Fruit fly (Drosophila melanogaster) whole organism, pupa: ENCODE results near the gene Nulp1.
A peak's percentile ranks its signal among the peaks of the same experiment; 100 is the strongest.

ENCODE experiments used
- CG10348 ChIP-seq: fragments of 200-800 bp; sonication (Bioruptor generic); IDR thresholded peaks from 2 replicates; pipeline ENCODE4 v1.3.6; 2022; ENCODE audit warnings: missing biosample characterization, missing genetic modification characterization
- CG12605 ChIP-seq: fragments of 200-800 bp; sonication (Bioruptor generic); IDR thresholded peaks from 2 replicates; pipeline ENCODE4 v1.3.6; 2022; ENCODE audit warnings: missing biosample characterization, missing genetic modification characterization
- CG13204 ChIP-seq: fragments of 200-800 bp; sonication (Bioruptor generic); optimal IDR thresholded peaks from 2 replicates; lab custom pipeline; 2018; ENCODE audit warnings: missing biosample characterization, mild to moderate bottlenecking, missing genetic modification characterization, moderate library complexity
- CG14655 ChIP-seq: fragments of 200-800 bp; sonication (Bioruptor generic); optimal IDR thresholded peaks from 3 replicates; lab custom pipeline; 2017; ENCODE audit warnings: mild to moderate bottlenecking, missing biosample characterization, missing genetic modification reagents, missing genetic modification characterization
- CG15710 ChIP-seq: fragments of 200-800 bp; sonication (Bioruptor generic); optimal IDR thresholded peaks from 2 replicates; lab custom pipeline; 2018; ENCODE audit warnings: missing biosample characterization, mild to moderate bottlenecking, missing genetic modification characterization, moderate library complexity
- CG17806 ChIP-seq: fragments of 200-800 bp; sonication (Bioruptor generic); optimal IDR thresholded peaks from 2 replicates; lab custom pipeline; 2018; ENCODE audit warnings: missing biosample characterization, mild to moderate bottlenecking, missing genetic modification characterization, moderate library complexity
- CG32121 ChIP-seq: fragments of 200-800 bp; sonication (Bioruptor generic); IDR thresholded peaks from 2 replicates; pipeline ENCODE4 v1.3.6; 2022; ENCODE audit warnings: missing biosample characterization, missing genetic modification characterization
- CG34367 ChIP-seq: fragments of 200-800 bp; sonication (Bioruptor generic); optimal IDR thresholded peaks from 2 replicates; lab custom pipeline; 2018; ENCODE audit warnings: missing biosample characterization, mild to moderate bottlenecking, missing genetic modification characterization
- CG4496 ChIP-seq: fragments of 200-800 bp; sonication (Bioruptor generic); IDR thresholded peaks from 3 replicates; pipeline ENCODE4 v1.3.6; 2022; ENCODE audit warnings: missing biosample characterization, missing genetic modification characterization
- CG8159 ChIP-seq: fragments of 200-800 bp; sonication (Bioruptor generic); optimal IDR thresholded peaks from 3 replicates; lab custom pipeline; 2018; ENCODE audit warnings: missing biosample characterization, mild to moderate bottlenecking, missing genetic modification characterization, moderate library complexity
- CG8301 ChIP-seq: fragments of 200-800 bp; sonication (Bioruptor generic); optimal IDR thresholded peaks from 2 replicates; lab custom pipeline; 2018; ENCODE audit warnings: missing biosample characterization, mild to moderate bottlenecking, missing genetic modification characterization
- CG9948 ChIP-seq: fragments of 200-800 bp; sonication (Bioruptor generic); optimal IDR thresholded peaks from 2 replicates; lab custom pipeline; 2018; ENCODE audit warnings: missing biosample characterization, mild to moderate bottlenecking, missing genetic modification characterization, moderate library complexity
- D1 ChIP-seq: fragments of 200-800 bp; sonication (Bioruptor generic); optimal IDR thresholded peaks from 2 replicates; lab custom pipeline; 2018; ENCODE audit warnings: missing biosample characterization, mild to moderate bottlenecking, missing genetic modification characterization, moderate library complexity
- EcR ChIP-seq: fragments of 200-800 bp; sonication (Bioruptor generic); optimal IDR thresholded peaks from 3 replicates; lab custom pipeline; 2019; ENCODE audit warnings: missing biosample characterization, missing genetic modification characterization, mild to moderate bottlenecking, moderate library complexity, missing genetic modification reagents
- Ets98B ChIP-seq: fragments of 200-800 bp; sonication (Bioruptor generic); IDR thresholded peaks from 2 replicates; pipeline ENCODE4 v1.3.6; 2022; ENCODE audit warnings: missing biosample characterization, missing genetic modification characterization
- Pif1A ChIP-seq: fragments of 200-800 bp; sonication (Bioruptor generic); optimal IDR thresholded peaks from 3 replicates; lab custom pipeline; 2016; ENCODE audit warnings: missing biosample characterization, missing genetic modification characterization
- Pif1B ChIP-seq: fragments of 200-800 bp; sonication (Bioruptor generic); optimal IDR thresholded peaks from 3 replicates; lab custom pipeline; 2016; ENCODE audit warnings: missing biosample characterization, missing genetic modification characterization
- Snoo ChIP-seq: fragments of 200-800 bp; sonication (Bioruptor generic); optimal IDR thresholded peaks from 3 replicates; lab custom pipeline; 2017; ENCODE audit warnings: missing biosample characterization, mild to moderate bottlenecking, missing genetic modification characterization, inconsistent platforms
- fd96Ca ChIP-seq: fragments of 200-800 bp; sonication (Bioruptor generic); IDR thresholded peaks from 3 replicates; pipeline ENCODE4 v1.3.6; 2022; ENCODE audit warnings: missing biosample characterization, missing genetic modification characterization
- gl ChIP-seq: fragments of 200-800 bp; sonication (Bioruptor generic); optimal IDR thresholded peaks from 2 replicates; lab custom pipeline; 2018; ENCODE audit warnings: missing biosample characterization, mild to moderate bottlenecking, missing genetic modification characterization
- rn ChIP-seq: fragments of 200-800 bp; sonication (Bioruptor generic); IDR thresholded peaks from 2 replicates; pipeline ENCODE4 v1.3.6; 2022; ENCODE audit warnings: missing biosample characterization, missing genetic modification characterization

Gene Nulp1

dm6 chr3L:8081822-8082221 is 28.3 kb upstream of the Nulp1 start:
- peak; percentile 49; the same call in 1 of the 3 replicates for TF ChIP-seq CG4496 (GFP tag; lab: Robert Waterston, UW)
- TF ChIP-seq D1 (tag; lab: Kevin White, UChicago), result no peak
- peak; percentile 2 for TF ChIP-seq CG15710 (tag; lab: Kevin White, UChicago)
- TF ChIP-seq Pif1A (GFP tag; lab: Kevin White, UChicago), result peak; percentile 75
- TF ChIP-seq CG14655 (GFP tag; lab: Kevin White, UChicago), result no peak
- TF ChIP-seq fd96Ca, result no peak
- peak; percentile 14 for TF ChIP-seq CG34367 (tag; lab: Kevin White, UChicago)
- TF ChIP-seq CG9948 (tag; lab: Kevin White, UChicago), result no peak
- TF ChIP-seq CG10348 (GFP tag; lab: Robert Waterston, UW), result no peak
- TF ChIP-seq CG8159 (tag; lab: Kevin White, UChicago), result peak; percentile 49
- TF ChIP-seq CG8301 (tag; lab: Kevin White, UChicago), result peak; percentile 11
- TF ChIP-seq EcR, result peak; percentile 28
- no peak for TF ChIP-seq CG13204 (GFP tag; lab: Kevin White, UChicago)
- TF ChIP-seq CG12605 (GFP tag; lab: Robert Waterston, UW), result peak; percentile 72
- TF ChIP-seq rn, result no peak
- TF ChIP-seq Snoo (tag; lab: Kevin White, UChicago), result peak; percentile 59
- TF ChIP-seq Pif1B (GFP tag; lab: Kevin White, UChicago), result peak; percentile 66
- peak; percentile 21; the same call in 1 of the 2 replicates for TF ChIP-seq CG32121 (GFP tag; lab: Robert Waterston, UW)
- no peak for TF ChIP-seq gl (tag; lab: Kevin White, UChicago)
- TF ChIP-seq Ets98B (GFP tag; lab: Robert Waterston, UW), result peak; percentile 74; the same call in 1 of the 2 replicates
- TF ChIP-seq, all 21 proteins: peak for 12

DNA sequence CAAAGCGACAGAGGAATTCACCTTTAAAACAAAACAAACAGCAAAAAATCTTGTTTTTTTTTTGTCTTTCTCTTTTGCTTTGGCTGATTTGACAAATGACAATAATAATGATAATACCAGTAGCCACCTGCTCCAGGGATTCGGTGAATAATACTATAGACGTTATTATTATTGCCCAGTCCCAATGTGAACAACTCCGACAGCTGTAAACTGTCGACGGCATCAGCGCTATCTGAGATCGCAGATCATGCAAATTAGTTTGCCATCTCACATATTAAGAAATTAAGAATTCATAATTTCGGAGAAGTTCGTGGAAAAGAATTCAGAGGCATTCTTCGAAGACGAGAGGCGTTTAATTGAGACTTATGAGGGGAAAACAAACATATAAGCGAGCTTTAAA is 23.9 kb upstream of the Nulp1 start:
- no peak for TF ChIP-seq CG10348 (GFP tag; lab: Robert Waterston, UW)
- no peak for TF ChIP-seq CG32121 (GFP tag; lab: Robert Waterston, UW)
- no peak for TF ChIP-seq CG15710 (tag; lab: Kevin White, UChicago)
- TF ChIP-seq gl (tag; lab: Kevin White, UChicago), result no peak
- no peak for TF ChIP-seq Pif1A (GFP tag; lab: Kevin White, UChicago)
- TF ChIP-seq CG34367 (tag; lab: Kevin White, UChicago), result no peak
- no peak for TF ChIP-seq CG4496 (GFP tag; lab: Robert Waterston, UW)
- no peak for TF ChIP-seq rn
- TF ChIP-seq D1 (tag; lab: Kevin White, UChicago), result no peak
- no peak for TF ChIP-seq Ets98B (GFP tag; lab: Robert Waterston, UW)
- no peak for TF ChIP-seq CG8301 (tag; lab: Kevin White, UChicago)
- TF ChIP-seq EcR, result no peak
- TF ChIP-seq CG17806 (tag; lab: Kevin White, UChicago), result no peak
- TF ChIP-seq CG9948 (tag; lab: Kevin White, UChicago), result no peak
- TF ChIP-seq CG13204 (GFP tag; lab: Kevin White, UChicago), result no peak
- TF ChIP-seq Pif1B (GFP tag; lab: Kevin White, UChicago), result no peak
- TF ChIP-seq CG12605 (GFP tag; lab: Robert Waterston, UW), result no peak

DNA sequence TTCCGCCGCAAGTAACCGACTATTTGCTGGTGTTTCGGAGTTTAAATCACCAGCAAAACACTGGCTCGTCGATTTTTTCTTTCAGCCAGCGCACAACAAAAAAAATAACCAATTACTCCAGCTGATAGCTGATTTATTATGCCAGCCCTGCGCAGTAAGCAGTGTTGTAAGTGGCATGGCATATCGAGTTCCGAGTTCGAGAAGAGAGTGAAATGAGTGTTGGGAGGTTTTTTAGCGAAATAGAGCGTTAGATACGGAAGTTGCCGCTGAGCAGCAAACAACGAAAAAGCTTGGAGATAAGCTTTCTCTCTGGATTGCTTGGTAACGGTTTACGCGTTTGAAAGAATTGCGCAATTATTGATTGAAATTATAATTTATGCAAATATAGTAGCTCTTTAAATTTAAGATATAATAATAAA is 18.5 kb upstream of the Nulp1 start, which contains the start of gene CG7565:
Gene CG7565 (minus strand): TSS at position 137 of the 419 bp plus-strand sequence.
- no peak for TF ChIP-seq CG9948 (tag; lab: Kevin White, UChicago)
- TF ChIP-seq D1 (tag; lab: Kevin White, UChicago), result no peak
- TF ChIP-seq CG4496 (GFP tag; lab: Robert Waterston, UW), result peak; percentile 61
- no peak for TF ChIP-seq Pif1A (GFP tag; lab: Kevin White, UChicago)
- no peak for TF ChIP-seq rn
- TF ChIP-seq Pif1B (GFP tag; lab: Kevin White, UChicago), result peak; percentile 30
- no peak for TF ChIP-seq CG13204 (GFP tag; lab: Kevin White, UChicago)
- TF ChIP-seq gl (tag; lab: Kevin White, UChicago), result no peak
- TF ChIP-seq CG17806 (tag; lab: Kevin White, UChicago), result no peak
- TF ChIP-seq CG12605 (GFP tag; lab: Robert Waterston, UW), result peak; percentile 25; the same call in 1 of the 2 replicates
- no peak for TF ChIP-seq CG8159 (tag; lab: Kevin White, UChicago)
- TF ChIP-seq CG34367 (tag; lab: Kevin White, UChicago), result no peak
- no peak for TF ChIP-seq CG14655 (GFP tag; lab: Kevin White, UChicago)
- TF ChIP-seq CG8301 (tag; lab: Kevin White, UChicago), result peak; percentile 11
- TF ChIP-seq CG10348 (GFP tag; lab: Robert Waterston, UW), result no peak
- TF ChIP-seq CG32121 (GFP tag; lab: Robert Waterston, UW), result 0 out of 2 replicates have a peak, but pooled peaks have one; percentile 12
- peak; percentile 67 for TF ChIP-seq Ets98B (GFP tag; lab: Robert Waterston, UW)
- TF ChIP-seq fd96Ca, result no peak
- no peak for TF ChIP-seq EcR
- TF ChIP-seq CG15710 (tag; lab: Kevin White, UChicago), result no peak
- no peak for TF ChIP-seq Snoo (tag; lab: Kevin White, UChicago)

DNA sequence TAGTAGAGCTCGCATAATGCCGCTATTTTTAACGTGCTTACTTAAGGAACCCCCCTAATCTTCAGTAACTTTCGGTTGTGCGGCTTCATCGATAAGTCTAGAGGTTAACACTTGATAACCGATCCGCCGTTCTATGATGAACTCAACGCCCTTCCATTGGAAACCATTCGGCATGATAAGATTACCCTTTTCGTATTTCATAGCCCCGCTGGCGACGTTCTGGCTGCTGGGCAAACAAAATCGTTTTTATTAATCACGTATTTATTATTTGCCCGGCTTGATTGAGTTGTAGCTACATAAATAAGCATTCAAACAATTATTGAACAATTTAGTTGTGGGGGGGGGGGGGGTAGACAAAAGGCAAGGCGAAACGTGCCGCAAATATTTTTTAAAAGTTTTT is 16.6 kb upstream of the Nulp1 start:
- TF ChIP-seq CG8301 (tag; lab: Kevin White, UChicago) (no peak), CG4496 (GFP tag; lab: Robert Waterston, UW) (no peak), CG8159 (tag; lab: Kevin White, UChicago) (no peak), gl (tag; lab: Kevin White, UChicago) (no peak), EcR (no peak), CG10348 (GFP tag; lab: Robert Waterston, UW) (no peak), Snoo (tag; lab: Kevin White, UChicago) (no peak), Pif1A (GFP tag; lab: Kevin White, UChicago) (no peak), rn (no peak)
- TF ChIP-seq, all 21 proteins: peak for 0

- TF ChIP-seq CG8301 (tag; lab: Kevin White, UChicago) (peak; percentile 5), CG15710 (tag; lab: Kevin White, UChicago) (no peak), CG4496 (GFP tag; lab: Robert Waterston, UW) (0 out of 3 replicates have a peak, but pooled peaks have one; percentile 19), fd96Ca (no peak)
These were observed 15.5 kb upstream of the Nulp1 start for dm6 chr3L:8094652-8095129.
